Worm (Caenorhabditis elegans): ENCODE results near the gene F02A9.1.

DNA sequence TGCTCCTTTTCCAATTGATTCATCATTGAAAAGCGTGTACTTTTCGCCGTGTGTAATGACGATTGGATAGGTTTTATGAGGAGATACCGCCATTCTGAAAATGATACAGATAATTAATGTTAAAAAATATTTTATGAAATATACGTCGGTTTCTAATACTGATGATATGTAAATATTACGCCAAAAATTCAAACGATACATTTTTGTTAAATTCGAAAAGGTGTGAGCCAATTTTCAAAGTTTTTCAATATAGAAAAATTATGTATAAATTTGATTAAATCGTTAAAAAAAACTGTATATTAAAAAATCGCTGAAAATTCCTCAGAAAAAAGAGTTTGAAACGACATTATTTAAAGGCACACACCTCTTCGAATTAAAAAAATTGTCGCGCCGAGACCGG, 27.0 kb downstream of the F02A9.1 start, which contains the start of gene ikke-1:
- TF ChIP-seq sem-2 (GFP tag; optimal IDR thresholded peaks at IDR 0.05) (no peak), mls-2 (tag; optimal IDR thresholded peaks at IDR 0.05) (no peak), elt-3 (tag; optimal IDR thresholded peaks at IDR 0.05) (no peak)
